Worm (Caenorhabditis elegans) whole organism, L4 larva: ENCODE results near the gene fbxc-25.

Experiments used
- F26F4.8 ChIP-seq: fragments of 200-800 bp; sonication (Bioruptor generic); conservative IDR thresholded peaks from 2 replicates; pipeline ENCODE4 v1.3.6; 2022; ENCODE audit warnings: missing genetic modification characterization, missing compliant biosample characterization
- F37D6.2 ChIP-seq: sonication (generic microtip); optimal IDR thresholded peaks from 2 replicates; lab custom pipeline; 2016; ENCODE audit warnings: mild to moderate bottlenecking, missing genetic modification characterization, missing compliant biosample characterization
- R02D3.7 ChIP-seq: fragments of 150-350 bp; sonication (generic microtip); optimal IDR thresholded peaks from 3 replicates; lab custom pipeline; 2014; ENCODE audit warnings: missing biosample characterization, missing genetic modification characterization
- T20F7.1 ChIP-seq: fragments of 200-800 bp; sonication (Bioruptor generic); optimal IDR thresholded peaks from 2 replicates; lab custom pipeline; 2018; ENCODE audit warnings: mild to moderate bottlenecking, missing genetic modification characterization, missing compliant biosample characterization
- T26A8.4 ChIP-seq: fragments of 200-800 bp; sonication (Bioruptor generic); IDR thresholded peaks from 2 replicates; pipeline ENCODE4 v1.3.6; 2022; ENCODE audit warnings: missing genetic modification characterization, missing compliant biosample characterization
- Y105C5A.15 ChIP-seq: fragments of 200-800 bp; sonication (Bioruptor generic); IDR thresholded peaks from 2 replicates; pipeline ENCODE4 v1.3.6; 2022; ENCODE audit warnings: missing genetic modification characterization, missing compliant biosample characterization
- Y5F2A.4 ChIP-seq: fragments of 200-800 bp; sonication (Bioruptor generic); optimal IDR thresholded peaks from 2 replicates; lab custom pipeline; 2018; ENCODE audit warnings: mild to moderate bottlenecking, missing genetic modification characterization, missing compliant biosample characterization
- aha-1 ChIP-seq: fragments of 150-350 bp; peaks from one replicate; lab custom pipeline; 2014; ENCODE audit warnings: missing biosample characterization, missing genetic modification characterization
- arid-1 ChIP-seq: fragments of 200-800 bp; sonication (Bioruptor generic); conservative IDR thresholded peaks from 2 replicates; pipeline ENCODE4 v1.3.6; 2022; ENCODE audit warnings: missing genetic modification reagents, missing genetic modification characterization, missing compliant biosample characterization
- attf-4 ChIP-seq: sonication (generic microtip); optimal IDR thresholded peaks from 3 replicates; lab custom pipeline; 2017; ENCODE audit warnings: missing biosample characterization, missing genetic modification characterization
- ceh-32 ChIP-seq: sonication (generic microtip); optimal IDR thresholded peaks from 2 replicates; lab custom pipeline; 2016; ENCODE audit warnings: mild to moderate bottlenecking, missing genetic modification characterization, missing compliant biosample characterization; ENCODE audit not compliant: poor library complexity
- ceh-44 ChIP-seq: fragments of 200-800 bp; sonication (Bioruptor generic); IDR thresholded peaks from 2 replicates; pipeline ENCODE4 v1.3.6; 2022; ENCODE audit warnings: missing genetic modification reagents, missing genetic modification characterization, missing compliant biosample characterization
- ceh-62 ChIP-seq: sonication (generic microtip); optimal IDR thresholded peaks from 2 replicates; lab custom pipeline; 2017; ENCODE audit warnings: missing biosample characterization, missing genetic modification characterization
- ceh-82 ChIP-seq: sonication (generic microtip); optimal IDR thresholded peaks from 2 replicates; lab custom pipeline; 2017; ENCODE audit warnings: missing biosample characterization, missing genetic modification characterization
- ces-1 ChIP-seq: fragments of 150-350 bp; sonication (generic microtip); optimal IDR thresholded peaks from 4 replicates; lab custom pipeline; 2014; ENCODE audit warnings: missing biosample characterization, missing genetic modification reagents, missing genetic modification characterization
- cey-2 ChIP-seq: sonication (generic microtip); optimal IDR thresholded peaks from 3 replicates; lab custom pipeline; 2017; ENCODE audit warnings: missing genetic modification characterization, mild to moderate bottlenecking, missing compliant biosample characterization, antibody characterized with exemption, borderline replicate concordance; ENCODE audit not compliant: insufficient read depth
- daf-16 ChIP-seq, 3 experiments: sonication (generic microtip); optimal IDR thresholded peaks; 2 replicates each; lab custom pipeline; 2016 to 2017; ENCODE audit warnings: missing genetic modification characterization in 3 of 3, missing genetic modification reagents in 3 of 3, mild to moderate bottlenecking in 2 of 3, missing compliant biosample characterization in 2 of 3, missing biosample characterization in 1 of 3, moderate library complexity in 1 of 3
- dmd-6 ChIP-seq: fragments of 200-800 bp; sonication (Bioruptor generic); IDR thresholded peaks from 2 replicates; pipeline ENCODE4 v1.3.6; 2022; ENCODE audit warnings: missing genetic modification reagents, missing genetic modification characterization, missing compliant biosample characterization
- dmd-8 ChIP-seq: fragments of 200-800 bp; sonication (Bioruptor generic); IDR thresholded peaks from 2 replicates; pipeline ENCODE4 v1.3.6; 2022; ENCODE audit warnings: missing genetic modification characterization, missing compliant biosample characterization
- dve-1 ChIP-seq: sonication (generic microtip); optimal IDR thresholded peaks from 2 replicates; lab custom pipeline; 2017; ENCODE audit warnings: antibody characterized with exemption, mild to moderate bottlenecking, missing genetic modification characterization, missing compliant biosample characterization; ENCODE audit not compliant: insufficient read depth
- egl-27 ChIP-seq: sonication (generic microtip); optimal IDR thresholded peaks from 3 replicates; lab custom pipeline; 2017; ENCODE audit warnings: missing biosample characterization, missing genetic modification reagents, missing genetic modification characterization
- fos-1 ChIP-seq: fragments of 150-350 bp; optimal IDR thresholded peaks from 2 replicates; lab custom pipeline; 2014; ENCODE audit warnings: missing biosample characterization, missing genetic modification characterization
- hmg-1.1 ChIP-seq: fragments of 200-800 bp; sonication (Bioruptor generic); IDR thresholded peaks from 2 replicates; pipeline ENCODE4 v1.3.6; 2022; ENCODE audit warnings: missing genetic modification reagents, missing genetic modification characterization, missing compliant biosample characterization
- jun-1 ChIP-seq: fragments of 150-350 bp; optimal IDR thresholded peaks from 2 replicates; lab custom pipeline; 2014; ENCODE audit warnings: missing biosample characterization, missing genetic modification reagents, missing genetic modification characterization
- lin-1 ChIP-seq: fragments of 200-800 bp; sonication (Bioruptor generic); IDR thresholded peaks from 2 replicates; pipeline ENCODE4 v1.3.6; 2022; ENCODE audit warnings: missing genetic modification reagents, missing genetic modification characterization, missing compliant biosample characterization
- lin-13 ChIP-seq: fragments of 150-350 bp; optimal IDR thresholded peaks from 2 replicates; lab custom pipeline; 2014; ENCODE audit warnings: missing biosample characterization, missing genetic modification reagents, missing genetic modification characterization
- lin-38 ChIP-seq: fragments of 200-800 bp; sonication (Bioruptor generic); IDR thresholded peaks from 2 replicates; pipeline ENCODE4 v1.3.6; 2022; ENCODE audit warnings: missing genetic modification reagents, missing genetic modification characterization, missing compliant biosample characterization
- mes-2 ChIP-seq: sonication (generic microtip); optimal IDR thresholded peaks from 2 replicates; lab custom pipeline; 2016; ENCODE audit warnings: missing genotype, mild to moderate bottlenecking, missing genetic modification characterization, missing compliant biosample characterization; ENCODE audit not compliant: poor library complexity, severe bottlenecking
- mxl-2 ChIP-seq: fragments of 200-800 bp; sonication (Bioruptor generic); conservative IDR thresholded peaks from 2 replicates; pipeline ENCODE4 v1.3.6; 2022; ENCODE audit warnings: missing genetic modification reagents, missing genetic modification characterization, missing compliant biosample characterization
- mxl-3 ChIP-seq: fragments of 200-800 bp; sonication (Bioruptor generic); optimal IDR thresholded peaks from 2 replicates; lab custom pipeline; 2018; ENCODE audit warnings: mild to moderate bottlenecking, missing genetic modification characterization, missing compliant biosample characterization
- nhr-10 ChIP-seq: fragments of 150-350 bp; optimal IDR thresholded peaks from 2 replicates; lab custom pipeline; 2014; ENCODE audit warnings: missing biosample characterization, missing genetic modification characterization
- nhr-11 ChIP-seq: fragments of 150-350 bp; optimal IDR thresholded peaks from 2 replicates; lab custom pipeline; 2014; ENCODE audit warnings: missing biosample characterization, missing genetic modification characterization
- nhr-111 ChIP-seq: fragments of 200-800 bp; sonication (Bioruptor generic); optimal IDR thresholded peaks from 2 replicates; lab custom pipeline; 2018; ENCODE audit warnings: mild to moderate bottlenecking, missing genetic modification characterization, missing compliant biosample characterization
- nhr-25 ChIP-seq: sonication (generic microtip); optimal IDR thresholded peaks from 2 replicates; lab custom pipeline; 2017; ENCODE audit warnings: missing genetic modification characterization, mild to moderate bottlenecking, missing compliant biosample characterization, antibody characterized with exemption, moderate library complexity, borderline replicate concordance; ENCODE audit not compliant: insufficient read depth
- nhr-28 ChIP-seq: fragments of 150-350 bp; optimal IDR thresholded peaks from 2 replicates; lab custom pipeline; 2014; ENCODE audit warnings: missing biosample characterization, missing genetic modification characterization
- nhr-42 ChIP-seq: fragments of 200-800 bp; sonication (Bioruptor generic); IDR thresholded peaks from 2 replicates; pipeline ENCODE4 v1.3.6; 2022; ENCODE audit warnings: missing genetic modification characterization, missing compliant biosample characterization
- nhr-48 ChIP-seq: sonication (generic microtip); optimal IDR thresholded peaks from 2 replicates; lab custom pipeline; 2016; ENCODE audit warnings: mild to moderate bottlenecking, missing genetic modification characterization, missing compliant biosample characterization
- pqm-1 ChIP-seq: sonication (generic microtip); optimal IDR thresholded peaks from 2 replicates; lab custom pipeline; 2017; ENCODE audit warnings: missing biosample characterization, missing genetic modification characterization
- rbr-2 ChIP-seq: sonication (generic microtip); optimal IDR thresholded peaks from 2 replicates; lab custom pipeline; 2016; ENCODE audit warnings: missing genotype, missing genetic modification characterization, missing compliant biosample characterization
- sdz-12 ChIP-seq: fragments of 200-800 bp; sonication (Bioruptor generic); optimal IDR thresholded peaks from 2 replicates; lab custom pipeline; 2018; ENCODE audit warnings: mild to moderate bottlenecking, missing genetic modification characterization, missing compliant biosample characterization
- set-16 ChIP-seq: fragments of 200-800 bp; sonication (Bioruptor generic); IDR thresholded peaks from 2 replicates; pipeline ENCODE4 v1.3.6; 2022; ENCODE audit warnings: missing genetic modification reagents, missing genetic modification characterization, missing compliant biosample characterization
- snpc-1.2 ChIP-seq: fragments of 200-800 bp; sonication (Bioruptor generic); IDR thresholded peaks from 2 replicates; pipeline ENCODE4 v1.3.6; 2022; ENCODE audit warnings: missing genetic modification reagents, missing genetic modification characterization, missing compliant biosample characterization
- snpc-4 ChIP-seq: fragments of 150-350 bp; optimal IDR thresholded peaks from 2 replicates; lab custom pipeline; 2014; ENCODE audit warnings: missing biosample characterization, missing genetic modification characterization
- zfp-3 ChIP-seq: fragments of 200-800 bp; sonication (Bioruptor generic); conservative IDR thresholded peaks from 2 replicates; pipeline ENCODE4 v1.3.6; 2022; ENCODE audit warnings: missing genetic modification reagents, missing genetic modification characterization, missing compliant biosample characterization
- zip-2 ChIP-seq: fragments of 150-350 bp; optimal IDR thresholded peaks from 2 replicates; lab custom pipeline; 2014; ENCODE audit warnings: missing biosample characterization, missing genetic modification characterization

fbxc-25 gene

ce11 chrII:2312747-2313146 is 16.7 kb upstream of the fbxc-25 start, which contains the start of the genes trim-21 and B0281.1:
Gene trim-21 (minus strand): TSS chrII:2312847.
Gene B0281.1 (plus strand): TSS chrII:2313067.
- no peak for TF ChIP-seq lin-38
- TF ChIP-seq nhr-42 (GFP tag; lab: Robert Waterston, UW), result no peak
- no peak for TF ChIP-seq R02D3.7 (tag; lab: Kevin White, UChicago)
- TF ChIP-seq fos-1 (tag; lab: Kevin White, UChicago), result no peak
- no peak for TF ChIP-seq Y105C5A.15 (GFP tag; lab: Robert Waterston, UW)
- no peak for TF ChIP-seq snpc-1.2 (GFP tag; lab: Robert Waterston, UW)
- TF ChIP-seq dve-1 (tag; lab: Kevin White, UChicago), result no peak
- no peak for TF ChIP-seq T20F7.1 (GFP tag; lab: Kevin White, UChicago)

- TF ChIP-seq aha-1 (tag; lab: Kevin White, UChicago), result no peak
- TF ChIP-seq snpc-4 (tag; lab: Kevin White, UChicago), result no peak
- TF ChIP-seq F26F4.8, result no peak
- no peak for TF ChIP-seq mes-2 (tag; lab: Kevin White, UChicago)
- TF ChIP-seq dve-1 (tag; lab: Kevin White, UChicago), result no peak
- no peak for TF ChIP-seq attf-4 (tag; lab: Kevin White, UChicago)
- no peak for TF ChIP-seq set-16
- no peak for TF ChIP-seq fos-1 (tag; lab: Kevin White, UChicago)
- TF ChIP-seq ceh-62, result no peak
- no peak for TF ChIP-seq mxl-3 (GFP tag; lab: Kevin White, UChicago)
- no peak for TF ChIP-seq nhr-48 (tag; lab: Kevin White, UChicago)
- no peak for TF ChIP-seq nhr-11 (tag; lab: Kevin White, UChicago)
- no peak for TF ChIP-seq ceh-44 (GFP tag; lab: Robert Waterston, UW)
- no peak for TF ChIP-seq zfp-3 (GFP tag; lab: Robert Waterston, UW)
- no peak for TF ChIP-seq zip-2
- no peak for TF ChIP-seq nhr-111 (GFP tag; lab: Kevin White, UChicago)
- no peak for TF ChIP-seq ces-1 (GFP tag; lab: Kevin White, UChicago)
- no peak for TF ChIP-seq rbr-2
- TF ChIP-seq hmg-1.1 (GFP tag; lab: Robert Waterston, UW), result no peak
Observed at ce11 chrII:2306741-2307140, 10.7 kb upstream of the fbxc-25 start, which contains the start of gene B0281.3. Gene B0281.3 (plus strand): TSS chrII:2307041.

- TF ChIP-seq dmd-6 (peak; percentile 10; the same call in 1 of the 2 replicates), pqm-1 (tag; lab: Kevin White, UChicago) (peak; percentile 93), cey-2 (tag; lab: Kevin White, UChicago) (no peak), nhr-10 (tag; lab: Kevin White, UChicago) (no peak), sdz-12 (GFP tag; lab: Kevin White, UChicago) (no peak), T26A8.4 (GFP tag; lab: Robert Waterston, UW) (no peak), F37D6.2 (tag; lab: Kevin White, UChicago) (no peak), ceh-62 (no peak), egl-27 (no peak), dmd-8 (GFP tag; lab: Robert Waterston, UW) (no peak), arid-1 (GFP tag; lab: Robert Waterston, UW) (no peak), mes-2 (tag; lab: Kevin White, UChicago) (no peak), daf-16 (GFP tag; optimal IDR thresholded peaks at IDR 0.05; lab: Kevin White, UChicago) (no peak), daf-16 (tag; optimal IDR thresholded peaks at IDR 0.05; lab: Kevin White, UChicago) (peak; percentile 52), aha-1 (tag; lab: Kevin White, UChicago) (peak; percentile 10), ceh-82 (no peak), nhr-25 (tag; lab: Kevin White, UChicago) (no peak), nhr-28 (tag; lab: Kevin White, UChicago) (peak; percentile 61), ceh-32 (tag; lab: Kevin White, UChicago) (no peak), Y5F2A.4 (GFP tag; lab: Kevin White, UChicago) (no peak), jun-1 (tag; lab: Kevin White, UChicago) (no peak), R02D3.7 (tag; lab: Kevin White, UChicago) (no peak), lin-38 (no peak), lin-1 (peak; percentile 26; the same call in 1 of the 2 replicates), mxl-2 (GFP tag; lab: Robert Waterston, UW) (no peak), lin-13 (GFP tag; lab: Kevin White, UChicago) (no peak), zip-2 (no peak)
Observed at ce11 chrII:2305507-2305906, 9.4 kb upstream of the fbxc-25 start.
